Fruit fly (Drosophila melanogaster) whole organism, larva: Measurements from ENCODE around the gene CG33640.

Experiments used
- noc ChIP-seq: fragments of 200-800 bp; sonication (Bioruptor generic); optimal IDR thresholded peaks from 3 replicates; lab custom pipeline; 2019; ENCODE audit warnings: missing biosample characterization, mild to moderate bottlenecking, missing genetic modification characterization, moderate library complexity

The CG33640 gene

dm6 chr2L:13529675-13530074 is 2.0 kb downstream of the CG33640 start, which contains the start of gene CG33642:
Gene CG33642 (plus strand): TSS chr2L:13529975.
- TF ChIP-seq noc (tag; lab: Kevin White, UChicago) = no peak

dm6 chr2L:13530774-13531173 is 3.1 kb downstream of the CG33640 start, which contains the start of gene CG33643:
Gene CG33643 (plus strand): TSS chr2L:13531074.
- no peak for TF ChIP-seq noc (tag; lab: Kevin White, UChicago)

dm6 chr2L:13531785-13532184 is 4.1 kb downstream of the CG33640 start, which contains the start of gene CG33644:
Gene CG33644 (plus strand): TSS chr2L:13532085.
- TF ChIP-seq noc (tag; lab: Kevin White, UChicago) = no peak

dm6 chr2L:13532524-13532923 is 4.9 kb downstream of the CG33640 start, which contains the start of gene CG33645:
Gene CG33645 (plus strand): TSS chr2L:13532824.
- no peak for TF ChIP-seq noc (tag; lab: Kevin White, UChicago)

DNA sequence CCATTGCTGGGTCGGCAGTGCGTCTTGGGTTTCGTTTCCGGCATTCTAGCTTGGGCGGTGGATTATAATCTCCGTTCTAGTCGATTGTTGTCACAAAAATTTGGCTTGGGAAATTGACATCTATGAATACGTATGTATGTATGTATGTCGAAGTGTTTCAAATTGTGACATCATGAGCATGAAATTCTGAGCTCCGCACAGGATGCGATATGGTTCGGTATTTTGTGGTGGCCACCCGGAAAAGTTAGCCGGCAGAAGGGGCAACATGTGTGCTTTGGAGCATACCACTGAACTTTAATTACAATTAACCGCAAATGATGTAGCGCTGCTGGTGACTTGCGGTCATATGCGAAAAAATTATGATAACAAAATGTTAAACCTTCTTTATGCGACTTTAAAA is 8.0 kb downstream of the CG33640 start, which contains the start of gene CG15638:
Gene CG15638, minus strand, starts transcription at position 101 of the 400 bp plus-strand sequence.
- TF ChIP-seq noc (tag; lab: Kevin White, UChicago) = no peak

DNA sequence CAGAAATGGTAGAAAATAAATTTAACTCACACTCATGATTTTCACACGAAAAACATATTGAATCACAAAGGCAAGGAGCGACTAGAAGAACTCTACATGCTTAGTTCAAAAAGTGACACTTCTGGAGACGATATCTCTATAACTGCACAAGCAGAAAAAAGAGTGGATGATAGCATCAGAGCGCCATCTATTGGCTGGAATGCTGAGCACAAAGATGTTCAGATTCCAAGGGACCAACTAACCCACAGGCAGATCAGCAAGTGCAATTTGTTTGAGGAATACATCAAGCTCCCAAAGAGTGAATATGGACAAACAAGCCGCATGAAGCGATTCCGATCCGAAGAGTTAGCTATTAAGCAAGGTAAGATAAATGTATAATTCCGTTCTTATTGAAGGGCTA is 13.1 kb downstream of the CG33640 start, which contains the start of gene CG16852:
Gene CG16852, plus strand, starts transcription at position 48 of the 400 bp plus-strand sequence.
- no peak for TF ChIP-seq noc (tag; lab: Kevin White, UChicago)

- no peak for TF ChIP-seq noc (tag; lab: Kevin White, UChicago)
Measured at dm6 chr2L:13541968-13542367, 14.3 kb downstream of the CG33640 start, which contains the start of gene CG16853. Gene CG16853 (plus strand): TSS chr2L:13542268.

DNA sequence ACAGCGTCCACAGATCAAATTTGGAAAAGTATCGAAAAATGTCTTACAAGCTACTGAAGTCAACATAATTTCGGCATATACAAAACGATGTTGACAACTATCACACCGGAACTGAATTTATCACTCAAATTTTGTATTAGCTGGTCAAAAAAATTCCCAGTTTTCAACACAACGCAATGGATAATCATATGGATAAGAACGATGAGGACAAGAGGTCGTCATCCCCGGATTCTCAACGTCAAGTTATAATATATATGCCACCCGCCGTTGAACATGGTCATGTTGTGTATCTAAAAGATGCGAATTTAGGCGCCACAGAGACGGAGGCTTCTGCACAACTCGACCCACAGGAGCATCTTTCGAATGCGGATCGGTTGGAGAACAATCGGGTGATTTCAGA is 14.8 kb downstream of the CG33640 start, which contains the start of gene CG9263:
Gene CG9263, minus strand, starts transcription at position 101 of the 400 bp plus-strand sequence.
- TF ChIP-seq noc (tag; lab: Kevin White, UChicago) = no peak

dm6 chr2L:13545678-13546077 is 18.0 kb downstream of the CG33640 start:
- no peak for TF ChIP-seq noc (tag; lab: Kevin White, UChicago)

dm6 chr2L:13547738-13548726 is 20.4 kb downstream of the CG33640 start:
- no peak for TF ChIP-seq noc (tag; lab: Kevin White, UChicago)

dm6 chr2L:13548786-13549780 is 21.4 kb downstream of the CG33640 start, which contains the start of gene B4:
Gene B4 (minus strand): TSS chr2L:13549328.
- TF ChIP-seq noc (tag; lab: Kevin White, UChicago) = no peak

DNA sequence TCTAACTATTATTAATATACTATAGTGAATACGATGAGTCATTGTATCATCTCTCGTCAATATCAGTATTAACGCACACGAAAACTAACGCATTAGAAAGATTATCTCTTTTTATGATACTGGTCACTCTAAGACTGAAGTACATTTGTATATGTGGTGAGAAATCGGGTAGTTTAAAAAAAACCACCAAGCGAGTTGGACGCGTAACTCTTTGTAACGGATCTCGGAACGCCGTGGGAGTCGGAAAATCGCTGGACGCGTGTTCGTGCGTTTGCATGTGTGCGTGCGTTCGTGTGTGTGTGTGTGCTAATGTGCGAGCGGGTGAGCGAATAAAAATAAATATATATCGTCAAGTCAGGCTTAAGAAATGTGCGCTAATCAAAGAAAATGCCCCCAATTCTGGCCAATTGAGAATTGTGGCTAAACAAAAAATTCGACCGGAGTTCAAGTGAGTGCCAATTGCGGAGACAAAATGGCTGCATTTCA is 22.4 kb downstream of the CG33640 start, which contains the start of gene kuz:
Gene kuz, plus strand, starts transcription at position 167 of the 486 bp plus-strand sequence.
- no peak for TF ChIP-seq noc (tag; lab: Kevin White, UChicago)

dm6 chr2L:13550488-13551033 is 22.9 kb downstream of the CG33640 start:
- no peak for TF ChIP-seq noc (tag; lab: Kevin White, UChicago)

DNA sequence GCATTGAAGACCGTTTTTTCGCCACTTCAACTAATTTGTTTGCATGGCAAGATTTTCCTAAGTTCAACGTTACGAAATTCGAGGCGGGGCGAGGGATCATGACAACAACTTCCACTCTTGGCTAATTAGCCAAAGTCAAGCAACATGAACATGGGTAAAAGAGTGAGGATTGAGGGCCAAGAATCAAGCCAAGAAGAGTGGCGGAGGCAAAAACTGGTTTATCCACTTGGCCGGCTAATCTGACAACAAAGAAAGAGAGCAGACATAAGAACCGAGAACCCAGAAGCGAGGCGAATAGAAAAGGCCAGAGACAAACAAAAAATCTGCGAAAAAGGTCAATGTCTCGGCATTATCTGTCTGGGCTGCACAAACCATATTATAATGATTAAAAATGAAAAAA is 25.0 kb downstream of the CG33640 start:
- no peak for TF ChIP-seq noc (tag; lab: Kevin White, UChicago)
